Fruit fly (Drosophila melanogaster) whole organism, larva: ENCODE results near the gene CG5214.

Experiments used
- noc ChIP-seq: fragments of 200-800 bp; sonication (Bioruptor generic); optimal IDR thresholded peaks from 3 replicates; lab custom pipeline; 2019; ENCODE audit warnings: missing biosample characterization, mild to moderate bottlenecking, missing genetic modification characterization, moderate library complexity

CG5214 gene

DNA sequence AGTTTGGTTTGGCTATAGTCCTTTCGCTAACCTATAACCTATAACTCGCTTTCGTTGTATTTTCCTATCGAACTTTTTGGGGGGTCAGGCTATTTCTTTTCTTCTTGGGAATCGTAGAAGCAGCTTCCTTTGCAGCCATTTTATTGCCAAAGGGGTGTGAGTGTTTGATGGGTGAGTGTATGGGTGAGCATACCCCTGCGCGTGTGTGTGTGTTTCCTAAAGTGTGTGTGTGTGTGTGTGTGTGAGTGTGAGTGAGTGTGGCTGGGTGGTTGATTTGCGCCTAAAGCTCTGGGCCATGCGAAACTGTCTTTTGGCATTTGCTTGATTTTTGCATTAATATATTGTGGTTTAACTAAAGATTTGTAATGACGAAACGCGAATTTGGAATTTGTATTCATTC, 9.7 kb downstream of the CG5214 start:
- no peak for TF ChIP-seq noc

- no peak for TF ChIP-seq noc
Observed at dm6 chr3R:11254382-11254953, 10.4 kb downstream of the CG5214 start.

dm6 chr3R:11257537-11257936, 13.4 kb downstream of the CG5214 start:
- TF ChIP-seq noc: no peak

DNA sequence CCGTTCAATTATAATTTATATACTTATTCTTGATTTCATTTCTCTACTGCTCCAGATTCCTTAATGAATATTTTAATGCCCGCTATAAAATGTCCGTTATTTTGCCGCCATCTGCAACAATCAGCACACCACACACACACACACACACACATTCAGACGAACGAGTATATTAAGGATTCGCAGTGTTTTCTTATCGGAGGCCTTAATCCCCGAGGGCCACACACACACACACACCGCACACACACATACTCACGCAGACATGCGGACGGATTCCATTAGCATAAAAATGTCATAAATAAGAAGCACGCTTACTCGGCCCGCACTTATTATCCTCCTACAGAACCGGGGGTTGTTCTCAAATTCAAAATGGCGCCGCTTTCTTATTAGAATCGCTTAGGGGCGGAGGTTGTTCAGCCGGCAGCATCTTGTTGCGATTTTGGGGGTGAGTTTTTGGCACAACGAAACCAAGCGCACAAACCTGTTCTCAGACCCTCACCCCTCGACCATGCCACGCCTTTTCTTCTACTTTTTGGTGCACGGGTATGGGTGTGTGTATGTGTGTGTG, 16.9 kb downstream of the CG5214 start:
- TF ChIP-seq noc: no peak

DNA sequence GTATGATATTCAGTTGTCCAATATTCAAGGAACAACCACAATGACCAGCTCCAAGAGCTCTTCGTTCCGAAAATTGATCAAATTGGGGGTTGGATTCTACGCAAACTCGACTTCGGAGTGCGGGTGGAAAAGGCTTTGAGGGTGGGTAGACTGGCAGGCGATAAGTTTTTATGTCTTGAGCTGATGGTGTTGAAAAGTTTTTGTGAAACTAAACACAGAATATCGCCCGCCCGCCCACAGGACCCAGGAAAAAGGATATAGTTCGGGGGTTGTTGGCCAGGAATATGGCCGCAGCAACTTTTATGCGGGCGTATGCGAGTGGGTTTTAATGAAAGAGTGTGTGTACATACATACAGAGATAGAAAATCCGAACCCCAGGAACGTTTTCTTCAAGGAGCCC, 19.5 kb downstream of the CG5214 start:
- TF ChIP-seq noc: no peak

DNA sequence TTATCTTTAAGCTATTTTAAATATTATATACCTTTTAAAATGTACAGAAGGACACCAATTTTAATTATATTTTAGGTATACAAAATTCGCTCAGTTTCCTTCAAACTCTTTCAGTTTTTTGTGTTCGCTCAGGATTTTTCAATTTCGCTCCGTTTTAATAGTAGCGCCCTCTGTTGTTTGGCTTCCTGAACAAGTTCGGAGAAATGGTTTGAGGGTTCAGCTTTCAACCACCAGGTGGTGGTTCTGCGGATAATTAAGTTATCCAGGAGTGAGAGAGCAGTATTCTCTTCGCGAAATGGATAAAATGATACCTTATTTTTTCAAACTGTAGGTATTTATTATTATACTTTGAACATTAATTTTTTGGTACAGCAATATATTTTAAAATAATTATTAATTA, 24.9 kb downstream of the CG5214 start:
- no peak for TF ChIP-seq noc

dm6 chr3R:11270574-11270973, 26.5 kb downstream of the CG5214 start:
- no peak for TF ChIP-seq noc

dm6 chr3R:11272667-11273066, 28.6 kb downstream of the CG5214 start:
- no peak for TF ChIP-seq noc

dm6 chr3R:11281887-11282286, 37.8 kb downstream of the CG5214 start:
- TF ChIP-seq noc: no peak

DNA sequence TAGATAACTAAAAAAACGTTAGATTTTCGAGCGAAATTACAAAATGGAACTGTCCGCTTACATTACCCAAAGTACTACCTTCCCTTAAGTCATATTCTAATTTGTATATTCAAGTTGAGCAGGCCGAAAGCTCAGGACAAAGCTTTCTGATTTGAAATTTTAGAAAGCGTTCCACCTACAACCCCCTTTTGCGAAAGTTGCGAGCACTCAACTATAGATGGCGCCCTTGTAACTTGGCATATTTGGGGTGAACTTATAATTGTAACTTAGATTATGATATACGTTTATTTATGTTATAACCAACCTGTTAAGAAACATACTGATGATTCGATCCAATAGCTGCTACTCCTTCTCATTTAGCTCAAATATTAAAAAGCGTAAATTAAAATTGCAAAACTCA, 42.8 kb downstream of the CG5214 start:
- TF ChIP-seq noc: no peak
